Fruit fly (Drosophila melanogaster): ENCODE data around the gene HGTX.
A peak's percentile ranks its signal among the peaks of the same experiment; 100 is the strongest.

Gene HGTX

dm6 chr3L:14558018-14558417 is 41.3 kb downstream of the HGTX start:
- TF ChIP-seq CG8388 (GFP tag; optimal IDR thresholded peaks at IDR 0.05), result no peak
- no peak for TF ChIP-seq CG8924 (tag; optimal IDR thresholded peaks at IDR 0.05)
- TF ChIP-seq zfh1 (GFP tag; IDR thresholded peaks at IDR 0.05), result no peak
- TF ChIP-seq Med (GFP tag), result peak; percentile 29
- TF ChIP-seq CG1024 (GFP tag; IDR thresholded peaks at IDR 0.05), result no peak
- no peak for TF ChIP-seq dysf (GFP tag; IDR thresholded peaks at IDR 0.05)
- no peak for TF ChIP-seq Antp (GFP tag; optimal IDR thresholded peaks at IDR 0.05)
- TF ChIP-seq Atf-2 (GFP tag; optimal IDR thresholded peaks at IDR 0.05), result no peak
- TF ChIP-seq Mad (GFP tag; optimal IDR thresholded peaks at IDR 0.05), result no peak
- 0 out of 3 replicates have a peak, but pooled peaks have one; percentile 9 for TF ChIP-seq ci (GFP tag; IDR thresholded peaks at IDR 0.05)
- TF ChIP-seq hb (GFP tag; IDR thresholded peaks at IDR 0.05; ENCODE audit: partially characterized antibody), result no peak
- TF ChIP-seq nmo (GFP tag; optimal IDR thresholded peaks at IDR 0.05), result no peak
- TF ChIP-seq rib (GFP tag; IDR thresholded peaks at IDR 0.05), result no peak
- TF ChIP-seq scrt (GFP tag; optimal IDR thresholded peaks at IDR 0.05), result no peak
- no peak for TF ChIP-seq Dek (tag; optimal IDR thresholded peaks at IDR 0.05)
- no peak for TF ChIP-seq D19A (tag; optimal IDR thresholded peaks at IDR 0.05)
- no peak for TF ChIP-seq psq (GFP tag; optimal IDR thresholded peaks at IDR 0.05)
- TF ChIP-seq CG11085 (GFP tag; IDR thresholded peaks at IDR 0.05), result no peak
- peak; percentile 25 for TF ChIP-seq CG7987 (GFP tag; optimal IDR thresholded peaks at IDR 0.05)
- peak in 1 of 2 experiments; percentile 38 for TF ChIP-seq eve (GFP tag; optimal IDR thresholded peaks at IDR 0.05)
- no peak for TF ChIP-seq CG12236 (GFP tag; optimal IDR thresholded peaks at IDR 0.05)
- peak; percentile 2 for TF ChIP-seq sug (tag; optimal IDR thresholded peaks at IDR 0.05)
- TF ChIP-seq sim (GFP tag; IDR thresholded peaks at IDR 0.05), result no peak
- TF ChIP-seq ftz-f1 (GFP tag; optimal IDR thresholded peaks at IDR 0.05), result peak; percentile 55
- TF ChIP-seq Stat92E (GFP tag; optimal IDR thresholded peaks at IDR 0.05), result no peak
- TF ChIP-seq sens (GFP tag), result peak; percentile 10
- no peak for TF ChIP-seq kay (GFP tag; optimal IDR thresholded peaks at IDR 0.05)
- TF ChIP-seq zen2 (GFP tag; IDR thresholded peaks at IDR 0.05; ENCODE audit: partially characterized antibody), result no peak

dm6 chr3L:14556774-14557741 is 42.3 kb downstream of the HGTX start:
- TF ChIP-seq D19A (tag; optimal IDR thresholded peaks at IDR 0.05), result peak; percentile 59
- TF ChIP-seq stc (GFP tag; IDR thresholded peaks at IDR 0.05), result no peak
- TF ChIP-seq CG13424 (tag; optimal IDR thresholded peaks at IDR 0.05), result no peak
- TF ChIP-seq p53 (GFP tag; optimal IDR thresholded peaks at IDR 0.05), result no peak
- TF ChIP-seq CG33557 (GFP tag; optimal IDR thresholded peaks at IDR 0.05), result no peak
- no peak for TF ChIP-seq CkIIα-i1 (GFP tag; IDR thresholded peaks at IDR 0.05)

- peak; percentile 77 for TF ChIP-seq sens (GFP tag)
- TF ChIP-seq z (GFP tag; IDR thresholded peaks at IDR 0.05), result peak; percentile 37; the same call in 1 of the 3 replicates
- 0 out of 3 replicates have a peak, but pooled peaks have one; percentile 27 for TF ChIP-seq ci (GFP tag; IDR thresholded peaks at IDR 0.05)
- peak; percentile 1 for TF ChIP-seq nom (GFP tag; optimal IDR thresholded peaks at IDR 0.05)
- 0 out of 3 replicates have a peak, but pooled peaks have one; percentile 30 for TF ChIP-seq CG2199 (GFP tag; IDR thresholded peaks at IDR 0.05)
- peak; percentile 33 for TF ChIP-seq twi (tag; optimal IDR thresholded peaks at IDR 0.05)
- no peak for TF ChIP-seq Dll (GFP tag; IDR thresholded peaks at IDR 0.05; ENCODE audit: partially characterized antibody)
- TF ChIP-seq Xrp1 (GFP tag; IDR thresholded peaks at IDR 0.05), result 0 out of 2 replicates have a peak, but pooled peaks have one; percentile 12
- peak; percentile 63 for TF ChIP-seq CG15479 (GFP tag; optimal IDR thresholded peaks at IDR 0.05)
- 0 out of 2 replicates have a peak, but pooled peaks have one; percentile 36 for TF ChIP-seq CG4360 (GFP tag; IDR thresholded peaks at IDR 0.05)
- TF ChIP-seq cg (GFP tag; optimal IDR thresholded peaks at IDR 0.05), result peak; percentile 60
- peak; percentile 5 for TF ChIP-seq CG1233 (GFP tag; optimal IDR thresholded peaks at IDR 0.05)
- peak in 1 of 2 experiments; percentile 15 for TF ChIP-seq eve (GFP tag; optimal IDR thresholded peaks at IDR 0.05)
- TF ChIP-seq chinmo (GFP tag; IDR thresholded peaks at IDR 0.05; ENCODE audit: partially characterized antibody), result 0 out of 4 replicates have a peak, but pooled peaks have one; percentile 58
- TF ChIP-seq dm (GFP tag; optimal IDR thresholded peaks at IDR 0.05), result no peak
- TF ChIP-seq CG7839 (tag; optimal IDR thresholded peaks at IDR 0.05), result no peak
- TF ChIP-seq Neu2 (GFP tag; optimal IDR thresholded peaks at IDR 0.05; ENCODE audit: borderline replicate concordance), result no peak
Measured at dm6 chr3L:14556177-14556576, 43.2 kb downstream of the HGTX start.
